Fruit fly (Drosophila melanogaster): ENCODE measurements around the gene CG31388.

Gene CG31388

DNA sequence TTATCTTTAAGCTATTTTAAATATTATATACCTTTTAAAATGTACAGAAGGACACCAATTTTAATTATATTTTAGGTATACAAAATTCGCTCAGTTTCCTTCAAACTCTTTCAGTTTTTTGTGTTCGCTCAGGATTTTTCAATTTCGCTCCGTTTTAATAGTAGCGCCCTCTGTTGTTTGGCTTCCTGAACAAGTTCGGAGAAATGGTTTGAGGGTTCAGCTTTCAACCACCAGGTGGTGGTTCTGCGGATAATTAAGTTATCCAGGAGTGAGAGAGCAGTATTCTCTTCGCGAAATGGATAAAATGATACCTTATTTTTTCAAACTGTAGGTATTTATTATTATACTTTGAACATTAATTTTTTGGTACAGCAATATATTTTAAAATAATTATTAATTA, 31.4 kb downstream of the CG31388 start:
- TF ChIP-seq CG15710 (tag; optimal IDR thresholded peaks at IDR 0.05): peak; percentile 19
- peak; percentile 76 for TF ChIP-seq CG14655 (GFP tag; optimal IDR thresholded peaks at IDR 0.05)
- TF ChIP-seq CG8301 (tag; optimal IDR thresholded peaks at IDR 0.05): peak; percentile 55
- no peak for TF ChIP-seq CG10348 (GFP tag; IDR thresholded peaks at IDR 0.05)
- TF ChIP-seq CG8159 (tag; optimal IDR thresholded peaks at IDR 0.05): peak; percentile 41
- TF ChIP-seq Pif1A (GFP tag; optimal IDR thresholded peaks at IDR 0.05): peak; percentile 64
- TF ChIP-seq Pif1B (GFP tag; optimal IDR thresholded peaks at IDR 0.05): peak; percentile 45
- TF ChIP-seq CG34367 (tag; optimal IDR thresholded peaks at IDR 0.05): peak; percentile 53
- TF ChIP-seq D1 (tag; optimal IDR thresholded peaks at IDR 0.05): peak; percentile 4
- peak; percentile 11 for TF ChIP-seq CG13204 (GFP tag; optimal IDR thresholded peaks at IDR 0.05)
- 0 out of 2 replicates have a peak, but pooled peaks have one; percentile 9 for TF ChIP-seq CG12605 (GFP tag; IDR thresholded peaks at IDR 0.05)
- no peak for TF ChIP-seq Snoo (tag; optimal IDR thresholded peaks at IDR 0.05)
- TF ChIP-seq CG4496 (GFP tag; IDR thresholded peaks at IDR 0.05): no peak; the same call in 2 of the 3 replicates

DNA sequence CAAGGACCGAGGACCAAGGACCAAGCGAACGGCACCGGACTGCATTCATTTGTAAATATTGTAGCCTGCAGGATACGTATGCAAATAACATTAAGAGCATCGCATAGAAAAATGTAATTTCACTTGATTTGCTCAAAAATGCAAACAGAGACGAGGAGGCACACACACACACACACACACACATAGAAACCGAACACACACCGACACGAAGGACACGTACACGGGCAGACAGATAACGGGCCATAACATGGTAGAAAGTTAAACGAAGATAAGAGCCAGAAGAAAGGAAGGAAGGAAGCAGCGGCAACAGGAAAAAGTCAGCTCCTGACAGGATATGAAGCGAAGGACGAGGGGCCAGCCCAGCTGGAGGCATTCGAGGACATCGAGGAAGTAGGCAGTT, 33.0 kb downstream of the CG31388 start:
- no peak for TF ChIP-seq D1 (tag; optimal IDR thresholded peaks at IDR 0.05)
- no peak for TF ChIP-seq Pif1B (GFP tag; optimal IDR thresholded peaks at IDR 0.05)
- no peak for TF ChIP-seq CG9948 (tag; optimal IDR thresholded peaks at IDR 0.05)

- TF ChIP-seq fd96Ca (GFP tag; IDR thresholded peaks at IDR 0.05) (no peak), CG9948 (tag; optimal IDR thresholded peaks at IDR 0.05) (no peak), CG4496 (GFP tag; IDR thresholded peaks at IDR 0.05) (no peak), CG10348 (GFP tag; IDR thresholded peaks at IDR 0.05) (no peak)
These were observed 35.1 kb downstream of the CG31388 start for dm6 chr3R:11272667-11273066.

DNA sequence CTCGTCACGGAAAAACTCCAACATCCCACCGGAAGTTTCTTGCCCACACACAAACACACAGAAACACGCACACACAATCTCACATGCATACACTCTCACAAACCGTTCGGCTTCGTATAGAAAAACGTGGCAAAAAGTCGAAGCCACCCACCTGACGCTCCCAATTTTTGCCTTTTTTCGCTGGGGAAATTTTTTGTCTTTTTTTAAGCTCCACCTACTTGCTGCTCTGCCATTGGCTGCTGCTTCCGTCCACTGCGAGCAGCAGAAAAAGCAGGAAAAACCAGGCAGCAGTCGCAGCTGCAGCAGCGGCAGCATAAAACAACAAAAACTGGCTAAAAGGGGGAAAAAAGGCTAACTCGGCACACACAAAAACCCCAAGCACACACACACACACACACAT, 44.3 kb downstream of the CG31388 start:
- TF ChIP-seq CG14655 (GFP tag; optimal IDR thresholded peaks at IDR 0.05): peak; percentile 8
- TF ChIP-seq CG32121 (GFP tag; IDR thresholded peaks at IDR 0.05): no peak
- TF ChIP-seq CG12605 (GFP tag; IDR thresholded peaks at IDR 0.05): 0 out of 2 replicates have a peak, but pooled peaks have one; percentile 13

dm6 chr3R:11286948-11287347, 49.3 kb downstream of the CG31388 start:
- no peak for TF ChIP-seq CG13204 (GFP tag; optimal IDR thresholded peaks at IDR 0.05)
